Fruit fly (Drosophila melanogaster) whole organism, embryonic: ENCODE measurements around the gene CG13457.

Source experiments
- Atf6 ChIP-seq: fragments of 200-800 bp; sonication (Bioruptor generic); IDR thresholded peaks from 2 replicates; pipeline ENCODE4 v1.3.6; 2022; ENCODE audit warnings: missing biosample characterization, missing genetic modification characterization
- C15 ChIP-seq: fragments of 200-800 bp; sonication (Bioruptor generic); IDR thresholded peaks from 3 replicates; pipeline ENCODE4 v1.3.6; 2022; ENCODE audit warnings: missing biosample characterization, missing genetic modification characterization
- CG10366 ChIP-seq: fragments of 200-800 bp; sonication (Bioruptor generic); IDR thresholded peaks from 2 replicates; pipeline ENCODE4 v1.3.6; 2022; ENCODE audit warnings: missing biosample characterization, missing genetic modification characterization
- CG10543 ChIP-seq: fragments of 200-800 bp; sonication (Bioruptor generic); optimal IDR thresholded peaks from 3 replicates; lab custom pipeline; 2017; ENCODE audit warnings: missing biosample characterization, mild to moderate bottlenecking, missing genetic modification characterization, moderate library complexity
- CG13296 ChIP-seq: fragments of 200-800 bp; sonication (Bioruptor generic); optimal IDR thresholded peaks from 3 replicates; lab custom pipeline; 2018; ENCODE audit warnings: missing biosample characterization, mild to moderate bottlenecking, missing genetic modification characterization
- CG14667 ChIP-seq: fragments of 200-800 bp; sonication (Bioruptor generic); IDR thresholded peaks from 2 replicates; pipeline ENCODE4 v1.3.6; 2022; ENCODE audit warnings: missing biosample characterization, missing genetic modification characterization
- CG14710 ChIP-seq: fragments of 200-800 bp; sonication (Bioruptor generic); optimal IDR thresholded peaks from 3 replicates; lab custom pipeline; 2019; ENCODE audit warnings: missing biosample characterization, mild to moderate bottlenecking, missing genetic modification characterization, moderate library complexity
- CG17328 ChIP-seq: fragments of 200-800 bp; sonication (Bioruptor generic); IDR thresholded peaks from 2 replicates; pipeline ENCODE4 v1.3.6; 2022; ENCODE audit warnings: missing biosample characterization, missing genetic modification characterization
- CG17385 ChIP-seq: fragments of 200-800 bp; sonication (Bioruptor generic); optimal IDR thresholded peaks from 3 replicates; lab custom pipeline; 2018; ENCODE audit warnings: missing biosample characterization, mild to moderate bottlenecking, missing genetic modification characterization
- CG18011 ChIP-seq: fragments of 200-800 bp; sonication (Bioruptor generic); optimal IDR thresholded peaks from 2 replicates; lab custom pipeline; 2017; ENCODE audit warnings: missing biosample characterization, missing genetic modification characterization, mild to moderate bottlenecking, moderate library complexity, missing genotype
- CG6813 ChIP-seq: fragments of 200-800 bp; sonication (Bioruptor generic); optimal IDR thresholded peaks from 2 replicates; lab custom pipeline; 2017; ENCODE audit warnings: missing biosample characterization, missing genetic modification characterization, mild to moderate bottlenecking, moderate library complexity, missing genetic modification reagents
- CG7786 ChIP-seq: fragments of 200-800 bp; sonication (Bioruptor generic); optimal IDR thresholded peaks from 2 replicates; lab custom pipeline; 2016; ENCODE audit warnings: missing biosample characterization, missing genetic modification characterization
- CG8388 ChIP-seq: fragments of 200-800 bp; sonication (Bioruptor generic); optimal IDR thresholded peaks from 2 replicates; lab custom pipeline; 2019; ENCODE audit warnings: missing biosample characterization, mild to moderate bottlenecking, missing genetic modification characterization, moderate library complexity
- CTCF ChIP-seq: fragments of 200-800 bp; sonication (Bioruptor generic); optimal IDR thresholded peaks from 2 replicates; lab custom pipeline; 2017; ENCODE audit warnings: missing biosample characterization, mild to moderate bottlenecking, missing genetic modification characterization, moderate library complexity
- Dbx ChIP-seq: fragments of 200-800 bp; sonication (Bioruptor generic); IDR thresholded peaks from 3 replicates; pipeline ENCODE4 v1.3.6; 2022; ENCODE audit warnings: missing biosample characterization, missing genetic modification characterization
- Deaf1 ChIP-seq: fragments of 200-800 bp; optimal IDR thresholded peaks from 3 replicates; lab custom pipeline; 2019; ENCODE audit warnings: missing biosample characterization, mild to moderate bottlenecking, missing genetic modification characterization, moderate library complexity
- HLH3B ChIP-seq: fragments of 200-800 bp; sonication (Bioruptor generic); IDR thresholded peaks from 2 replicates; pipeline ENCODE4 v1.3.6; 2022; ENCODE audit warnings: missing biosample characterization, missing genetic modification characterization
- Hand ChIP-seq: fragments of 200-800 bp; sonication (Bioruptor generic); optimal IDR thresholded peaks from 2 replicates; lab custom pipeline; 2017; ENCODE audit warnings: mild to moderate bottlenecking, missing biosample characterization, missing genetic modification reagents, missing genetic modification characterization
- Hr51 ChIP-seq, 2 experiments: fragments of 200-800 bp; sonication (Bioruptor generic); optimal IDR thresholded peaks; 2 replicates in 1 of 2; 3 replicates in 1 of 2; lab custom pipeline; 2016 to 2018; ENCODE audit warnings: missing biosample characterization in 2 of 2, missing genetic modification characterization in 2 of 2, mild to moderate bottlenecking in 1 of 2, moderate library complexity in 1 of 2
- MBD-R2 ChIP-seq: fragments of 200-800 bp; sonication (Bioruptor generic); IDR thresholded peaks from 2 replicates; pipeline ENCODE4 v1.3.6; 2022; ENCODE audit warnings: missing biosample characterization, missing genetic modification characterization
- Mes4 ChIP-seq: fragments of 200-800 bp; sonication (Bioruptor generic); optimal IDR thresholded peaks from 2 replicates; lab custom pipeline; 2016; ENCODE audit warnings: missing biosample characterization, missing genetic modification characterization
- Opbp ChIP-seq: fragments of 200-800 bp; sonication (Bioruptor generic); IDR thresholded peaks from 3 replicates; pipeline ENCODE4 v1.3.6; 2022; ENCODE audit warnings: missing biosample characterization, missing genetic modification characterization; ENCODE audit not compliant: partially characterized antibody
- Rx ChIP-seq: fragments of 200-800 bp; sonication (Bioruptor generic); IDR thresholded peaks from 2 replicates; pipeline ENCODE4 v1.3.6; 2022; ENCODE audit warnings: missing biosample characterization, missing genetic modification characterization
- Trl ChIP-seq, 3 experiments: fragments of >200 bp in 2 of 3; fragments of 200-800 bp in 1 of 3; sonication (Bioruptor generic) in 1 of 3; optimal IDR thresholded peaks; 2 replicates in 1 of 3; 3 replicates in 2 of 3; lab custom pipeline; 2016 to 2017; ENCODE audit warnings: missing biosample characterization in 1 of 3, missing genetic modification characterization in 1 of 3
- abd-A ChIP-seq: fragments of 200-800 bp; sonication (Bioruptor generic); optimal IDR thresholded peaks from 3 replicates; lab custom pipeline; 2019; ENCODE audit warnings: missing biosample characterization, mild to moderate bottlenecking, missing genetic modification characterization, moderate library complexity
- amos ChIP-seq: fragments of 200-800 bp; sonication (Bioruptor generic); IDR thresholded peaks from 2 replicates; pipeline ENCODE4 v1.3.6; 2022; ENCODE audit warnings: missing biosample characterization, missing genetic modification characterization; ENCODE audit not compliant: partially characterized antibody
- aop ChIP-seq: fragments of 200-800 bp; sonication (Bioruptor generic); IDR thresholded peaks from 2 replicates; pipeline ENCODE4 v1.3.6; 2022; ENCODE audit warnings: missing biosample characterization, missing genetic modification characterization
- bsh ChIP-seq, 2 experiments: fragments of 200-800 bp; sonication (Bioruptor generic); optimal IDR thresholded peaks; 2 replicates each; lab custom pipeline; 2017 to 2018; ENCODE audit warnings: mild to moderate bottlenecking in 2 of 2, missing biosample characterization in 2 of 2, missing genetic modification characterization in 2 of 2, moderate library complexity in 1 of 2
- cg ChIP-seq: fragments of 200-800 bp; sonication (Bioruptor generic); optimal IDR thresholded peaks from 3 replicates; lab custom pipeline; 2019; ENCODE audit warnings: missing biosample characterization, mild to moderate bottlenecking, missing genetic modification characterization, moderate library complexity
- chm ChIP-seq: fragments of 200-800 bp; sonication (Bioruptor generic); IDR thresholded peaks from 2 replicates; pipeline ENCODE4 v1.3.6; 2022; ENCODE audit warnings: missing biosample characterization, missing genetic modification characterization
- ci ChIP-seq: fragments of 200-800 bp; sonication (Bioruptor generic); IDR thresholded peaks from 3 replicates; pipeline ENCODE4 v1.3.6; 2022; ENCODE audit warnings: missing biosample characterization, missing genetic modification characterization
- cwo ChIP-seq: fragments of 200-800 bp; sonication (Bioruptor generic); optimal IDR thresholded peaks from 3 replicates; lab custom pipeline; 2017; ENCODE audit warnings: missing biosample characterization, missing genetic modification characterization, mild to moderate bottlenecking, moderate library complexity, missing genetic modification reagents
- dm ChIP-seq: fragments of 200-800 bp; sonication (Bioruptor generic); optimal IDR thresholded peaks from 3 replicates; lab custom pipeline; 2016; ENCODE audit warnings: missing biosample characterization, missing genetic modification characterization
- esg ChIP-seq: fragments of 200-800 bp; sonication (Bioruptor generic); conservative IDR thresholded peaks from 2 replicates; pipeline ENCODE4 v1.3.6; 2022; ENCODE audit warnings: missing biosample characterization, missing genetic modification characterization
- fd3F ChIP-seq: fragments of 200-800 bp; sonication (Bioruptor generic); optimal IDR thresholded peaks from 2 replicates; lab custom pipeline; 2018; ENCODE audit warnings: missing biosample characterization, mild to moderate bottlenecking, missing genetic modification characterization, moderate library complexity
- gcm ChIP-seq: fragments of 200-800 bp; sonication (Bioruptor generic); optimal IDR thresholded peaks from 2 replicates; lab custom pipeline; 2019; ENCODE audit warnings: missing biosample characterization, mild to moderate bottlenecking, missing genetic modification characterization, moderate library complexity
- mam ChIP-seq: fragments of 200-800 bp; sonication (Bioruptor generic); optimal IDR thresholded peaks from 3 replicates; lab custom pipeline; 2016; ENCODE audit warnings: missing biosample characterization, missing genetic modification characterization
- ranshi ChIP-seq: fragments of 200-800 bp; sonication (Bioruptor generic); IDR thresholded peaks from 2 replicates; pipeline ENCODE4 v1.3.6; 2022; ENCODE audit warnings: missing biosample characterization, missing genetic modification characterization
- scrt ChIP-seq: fragments of 200-800 bp; sonication (Bioruptor generic); optimal IDR thresholded peaks from 2 replicates; lab custom pipeline; 2018; ENCODE audit warnings: missing biosample characterization, mild to moderate bottlenecking, missing genetic modification characterization, moderate library complexity
- shn ChIP-seq: fragments of 200-800 bp; sonication (Bioruptor generic); optimal IDR thresholded peaks from 3 replicates; lab custom pipeline; 2016; ENCODE audit warnings: missing biosample characterization, missing genetic modification characterization
- tx ChIP-seq: fragments of 200-800 bp; sonication (Bioruptor generic); optimal IDR thresholded peaks from 2 replicates; lab custom pipeline; 2016; ENCODE audit warnings: missing biosample characterization, missing genetic modification characterization
- zen2 ChIP-seq: fragments of 200-800 bp; sonication (Bioruptor generic); IDR thresholded peaks from 3 replicates; pipeline ENCODE4 v1.3.6; 2022; ENCODE audit warnings: missing biosample characterization, missing genetic modification characterization; ENCODE audit not compliant: partially characterized antibody

The CG13457 gene

dm6 chr3L:15103988-15104848 lies 27.0 kb downstream of the CG13457 start (continued):
- TF ChIP-seq aop (GFP tag; lab: Robert Waterston, UW) = peak; percentile 65; the same call in 1 of the 2 replicates
- peak; percentile 87 for TF ChIP-seq cwo (GFP tag; lab: Kevin White, UChicago)
- 0 out of 2 replicates have a peak, but pooled peaks have one; percentile 3 for TF ChIP-seq Rx (GFP tag; lab: Robert Waterston, UW)
- TF ChIP-seq CG8388 (GFP tag; lab: Kevin White, UChicago) = no peak
- no peak for TF ChIP-seq CG14710 (tag; lab: Kevin White, UChicago)
- no peak for TF ChIP-seq C15
- TF ChIP-seq scrt (GFP tag; lab: Kevin White, UChicago) = peak; percentile 30
- TF ChIP-seq chm (GFP tag; lab: Robert Waterston, UW) = 0 out of 2 replicates have a peak, but pooled peaks have one; percentile 46
- TF ChIP-seq bsh (GFP tag; optimal IDR thresholded peaks at IDR 0.05; lab: Kevin White, UChicago) = peak in 1 of 2 experiments; percentile 28
- no peak for TF ChIP-seq HLH3B
- TF ChIP-seq CG6813 = peak; percentile 30
- peak; percentile 88 for TF ChIP-seq abd-A (tag; lab: Kevin White, UChicago)
- TF ChIP-seq gcm (GFP tag; lab: Kevin White, UChicago) = no peak
- peak; percentile 92 for TF ChIP-seq cg (GFP tag; lab: Kevin White, UChicago)
- no peak for TF ChIP-seq CG13296 (GFP tag; lab: Kevin White, UChicago)
- TF ChIP-seq CG17385 (GFP tag; lab: Kevin White, UChicago) = peak; percentile 88
- TF ChIP-seq ranshi (GFP tag; lab: Robert Waterston, UW) = peak; percentile 16; the same call in 1 of the 2 replicates
- peak; percentile 10; the same call in 1 of the 2 replicates for TF ChIP-seq amos (GFP tag; lab: Robert Waterston, UW)
- TF ChIP-seq Dbx (GFP tag; lab: Robert Waterston, UW) = no peak
- TF ChIP-seq dm (GFP tag; lab: Kevin White, UChicago) = no peak
- peak; percentile 70 to 81 for TF ChIP-seq Trl (optimal IDR thresholded peaks at IDR 0.05; lab: Kevin White, UChicago)
- no peak for TF ChIP-seq Trl (GFP tag; optimal IDR thresholded peaks at IDR 0.05; lab: Kevin White, UChicago)
- peak in 1 of 2 experiments; percentile 18 for TF ChIP-seq Hr51 (GFP tag; optimal IDR thresholded peaks at IDR 0.05; lab: Kevin White, UChicago)
- TF ChIP-seq CG7786 = no peak
- TF ChIP-seq esg = no peak
- no peak for TF ChIP-seq tx
- TF ChIP-seq Deaf1 = peak; percentile 60
- TF ChIP-seq ci (GFP tag; lab: Robert Waterston, UW) = peak; percentile 43; the same call in 1 of the 3 replicates
- no peak for TF ChIP-seq fd3F (GFP tag; lab: Kevin White, UChicago)
- TF ChIP-seq CG18011 (GFP tag; lab: Kevin White, UChicago) = no peak
- no peak for TF ChIP-seq mam (GFP tag; lab: Kevin White, UChicago)
- 0 out of 2 replicates have a peak, but pooled peaks have one; percentile 18 for TF ChIP-seq MBD-R2 (GFP tag; lab: Robert Waterston, UW)
- TF ChIP-seq CG10543 (GFP tag; lab: Kevin White, UChicago) = peak; percentile 28
- TF ChIP-seq Opbp = peak; percentile 34; the same call in 1 of the 3 replicates
- no peak for TF ChIP-seq zen2 (GFP tag; lab: Robert Waterston, UW)
- TF ChIP-seq CTCF (GFP tag; lab: Kevin White, UChicago) = no peak
- no peak for TF ChIP-seq Hand (GFP tag; lab: Kevin White, UChicago)
- TF ChIP-seq CG10366 (GFP tag; lab: Robert Waterston, UW) = no peak
- no peak for TF ChIP-seq Atf6 (GFP tag; lab: Robert Waterston, UW)
- peak; percentile 8 for TF ChIP-seq shn (GFP tag; lab: Kevin White, UChicago)
- TF ChIP-seq CG17328 (GFP tag; lab: Robert Waterston, UW) = 0 out of 2 replicates have a peak, but pooled peaks have one; percentile 11
- no peak for TF ChIP-seq Mes4 (GFP tag; lab: Kevin White, UChicago)
- no peak for TF ChIP-seq CG14667 (GFP tag; lab: Robert Waterston, UW)
